Fruit fly (Drosophila melanogaster) whole organism, wandering third instar larva: ENCODE results near the gene CG17328.

ENCODE experiments used
- Abd-B ChIP-seq: fragments of >200 bp; optimal IDR thresholded peaks from 2 replicates; lab custom pipeline; 2017; ENCODE audit warnings: missing biosample characterization, missing genetic modification characterization
- CG32264 ChIP-seq: fragments of 200-800 bp; sonication (Bioruptor generic); optimal IDR thresholded peaks from 2 replicates; lab custom pipeline; 2016; ENCODE audit warnings: missing biosample characterization, missing genetic modification characterization
- CG9705 ChIP-seq: fragments of 200-800 bp; sonication (Bioruptor generic); optimal IDR thresholded peaks from 2 replicates; lab custom pipeline; 2018; ENCODE audit warnings: missing biosample characterization, mild to moderate bottlenecking, missing genetic modification characterization
- CrebA ChIP-seq: fragments of 200-800 bp; sonication (Bioruptor generic); optimal IDR thresholded peaks from 2 replicates; lab custom pipeline; 2016; ENCODE audit warnings: missing biosample characterization, mild to moderate bottlenecking, missing genetic modification characterization, borderline replicate concordance
- Dfd ChIP-seq: fragments of >200 bp; optimal IDR thresholded peaks from 2 replicates; lab custom pipeline; 2017; ENCODE audit warnings: missing biosample characterization, missing genetic modification characterization
- Dif ChIP-seq: fragments of 200-275, 200-300 bp; sonication (Bioruptor generic); optimal IDR thresholded peaks from 2 replicates; lab custom pipeline; 2018; ENCODE audit warnings: missing biosample characterization, missing genetic modification characterization; ENCODE audit not compliant: partially characterized antibody
- HLH106 ChIP-seq: fragments of 200-800 bp; optimal IDR thresholded peaks from 3 replicates; lab custom pipeline; 2019; ENCODE audit warnings: missing biosample characterization, mild to moderate bottlenecking, missing genetic modification characterization, moderate library complexity
- Hnf4 ChIP-seq: fragments of 200-800 bp; sonication (Bioruptor generic); optimal IDR thresholded peaks from 2 replicates; lab custom pipeline; 2016; ENCODE audit warnings: missing biosample characterization, mild to moderate bottlenecking, missing genetic modification characterization
- Hr78 ChIP-seq: fragments of >200 bp; optimal IDR thresholded peaks from 2 replicates; lab custom pipeline; 2017; ENCODE audit warnings: missing biosample characterization, missing genetic modification characterization
- Hr83 ChIP-seq: fragments of 200-300 bp; sonication (Bioruptor generic); optimal IDR thresholded peaks from 2 replicates; lab custom pipeline; 2016; ENCODE audit warnings: missing biosample characterization, mild to moderate bottlenecking, missing genetic modification characterization, moderate library complexity; ENCODE audit not compliant: poor library complexity, severe bottlenecking
- Jra ChIP-seq: sonication (Bioruptor generic); optimal IDR thresholded peaks from 2 replicates; lab custom pipeline; 2016; ENCODE audit warnings: missing biosample characterization, missing genetic modification characterization
- Mio ChIP-seq: sonication (Bioruptor generic); optimal IDR thresholded peaks from 2 replicates; lab custom pipeline; 2016; ENCODE audit warnings: missing biosample characterization, missing genetic modification characterization
- Myc ChIP-seq: fragments of >200 bp; optimal IDR thresholded peaks from 2 replicates; lab custom pipeline; 2017
- N ChIP-seq: fragments of >200 bp; optimal IDR thresholded peaks from 2 replicates; lab custom pipeline; 2018; ENCODE audit warnings: missing biosample characterization, missing external identifiers, missing genetic modification characterization
- OdsH ChIP-seq: fragments of 200-800 bp; sonication (Bioruptor generic); optimal IDR thresholded peaks from 2 replicates; lab custom pipeline; 2016; ENCODE audit warnings: missing biosample characterization, mild to moderate bottlenecking, missing genetic modification characterization
- Rel ChIP-seq, 2 experiments: fragments of 200-800 bp; sonication (Bioruptor generic) in 1 of 2; optimal IDR thresholded peaks; 2 replicates in 1 of 2; 3 replicates in 1 of 2; lab custom pipeline; 2016 to 2019; ENCODE audit warnings: mild to moderate bottlenecking in 2 of 2, missing biosample characterization in 2 of 2, missing genetic modification characterization in 2 of 2, moderate library complexity in 1 of 2
- Sp1 ChIP-seq: fragments of 200-800 bp; sonication (Bioruptor generic); optimal IDR thresholded peaks from 3 replicates; lab custom pipeline; 2019; ENCODE audit warnings: missing biosample characterization, mild to moderate bottlenecking, missing genetic modification characterization, moderate library complexity
- Vsx2 ChIP-seq: fragments of 200-300, 225-300 bp; sonication (Bioruptor generic); optimal IDR thresholded peaks from 2 replicates; lab custom pipeline; 2018; ENCODE audit warnings: missing biosample characterization, missing genetic modification characterization; ENCODE audit not compliant: partially characterized antibody
- br ChIP-seq: fragments of 200-800 bp; sonication (Bioruptor generic); optimal IDR thresholded peaks from 2 replicates; lab custom pipeline; 2016; ENCODE audit warnings: missing biosample characterization, missing genetic modification characterization
- brk ChIP-seq: fragments of 200-800 bp; sonication (Bioruptor generic); optimal IDR thresholded peaks from 2 replicates; lab custom pipeline; 2016; ENCODE audit warnings: missing biosample characterization, mild to moderate bottlenecking, missing genetic modification characterization
- dl ChIP-seq, 2 experiments: fragments of 175-275, 200-275 bp in 1 of 2; fragments of 200-275 bp in 1 of 2; sonication (Bioruptor generic); optimal IDR thresholded peaks; lab custom pipeline; 2018; ENCODE audit warnings: mild to moderate bottlenecking in 2 of 2, missing biosample characterization in 2 of 2, missing genetic modification characterization in 2 of 2, moderate library complexity in 2 of 2; ENCODE audit not compliant: partially characterized antibody in 2 of 2, insufficient read depth in 1 of 2
- dmrt93B ChIP-seq: fragments of 200-800 bp; sonication (Bioruptor generic); optimal IDR thresholded peaks from 2 replicates; lab custom pipeline; 2018; ENCODE audit warnings: missing biosample characterization, mild to moderate bottlenecking, missing genetic modification characterization
- dsf ChIP-seq: sonication (Bioruptor generic); optimal IDR thresholded peaks from 2 replicates; lab custom pipeline; 2016; ENCODE audit warnings: missing biosample characterization, missing genetic modification characterization, borderline replicate concordance
- ey ChIP-seq: fragments of 200-800 bp; sonication (Bioruptor generic); optimal IDR thresholded peaks from 2 replicates; lab custom pipeline; 2016; ENCODE audit warnings: missing biosample characterization, missing genetic modification characterization
- foxo ChIP-seq, 2 experiments: fragments of 200-800 bp; sonication (Bioruptor generic); optimal IDR thresholded peaks; 2 replicates in 1 of 2; 3 replicates in 1 of 2; lab custom pipeline; 2016 to 2017; ENCODE audit warnings: missing biosample characterization in 2 of 2, missing genetic modification characterization in 2 of 2
- fru ChIP-seq: fragments of 200-800 bp; sonication (Bioruptor generic); optimal IDR thresholded peaks from 3 replicates; lab custom pipeline; 2016; ENCODE audit warnings: missing biosample characterization, mild to moderate bottlenecking, missing genetic modification characterization
- h ChIP-seq: fragments of 200-800 bp; sonication (Bioruptor generic); optimal IDR thresholded peaks from 3 replicates; lab custom pipeline; 2016; ENCODE audit warnings: missing biosample characterization, mild to moderate bottlenecking, missing genetic modification characterization
- jim ChIP-seq: fragments of 175-275, 200-325 bp; sonication (Bioruptor generic); optimal IDR thresholded peaks from 2 replicates; lab custom pipeline; 2016; ENCODE audit warnings: missing biosample characterization, mild to moderate bottlenecking, missing genetic modification characterization
- lola ChIP-seq: fragments of >200 bp; optimal IDR thresholded peaks from 2 replicates; lab custom pipeline; 2017; ENCODE audit warnings: missing biosample characterization, missing genetic modification characterization
- pan ChIP-seq: fragments of >200 bp; optimal IDR thresholded peaks from 2 replicates; lab custom pipeline; 2017
- psq ChIP-seq: fragments of 200-800 bp; sonication (Bioruptor generic); optimal IDR thresholded peaks from 3 replicates; lab custom pipeline; 2017; ENCODE audit warnings: missing biosample characterization, mild to moderate bottlenecking, missing genetic modification characterization, moderate library complexity
- sage ChIP-seq: fragments of 200-800 bp; sonication (Bioruptor generic); optimal IDR thresholded peaks from 2 replicates; lab custom pipeline; 2016; ENCODE audit warnings: missing biosample characterization, mild to moderate bottlenecking, missing genetic modification characterization
- sv ChIP-seq: fragments of 200-800 bp; sonication (Bioruptor generic); optimal IDR thresholded peaks from 3 replicates; lab custom pipeline; 2016; ENCODE audit warnings: missing biosample characterization, missing genetic modification characterization
- tai ChIP-seq: sonication (Bioruptor generic); optimal IDR thresholded peaks from 2 replicates; lab custom pipeline; 2016; ENCODE audit warnings: missing biosample characterization, missing genetic modification characterization
- usp ChIP-seq: fragments of >200 bp; optimal IDR thresholded peaks from 2 replicates; lab custom pipeline; 2017; ENCODE audit warnings: missing biosample characterization, missing genetic modification characterization
- woc ChIP-seq: sonication (Bioruptor generic); optimal IDR thresholded peaks from 2 replicates; lab custom pipeline; 2016; ENCODE audit warnings: missing biosample characterization, mild to moderate bottlenecking, missing genetic modification characterization

Gene CG17328

dm6 chr2L:16317777-16318610, 18.3 kb downstream of the CG17328 start (continued):
- TF ChIP-seq Abd-B (no peak), dl (GFP tag; optimal IDR thresholded peaks at IDR 0.05; lab: Kevin White, UChicago; ENCODE audit: insufficient read depth in 1 of 2, partially characterized antibody in 2 of 2) (no peak), ey (GFP tag; lab: Kevin White, UChicago) (no peak), CG32264 (no peak)

DNA sequence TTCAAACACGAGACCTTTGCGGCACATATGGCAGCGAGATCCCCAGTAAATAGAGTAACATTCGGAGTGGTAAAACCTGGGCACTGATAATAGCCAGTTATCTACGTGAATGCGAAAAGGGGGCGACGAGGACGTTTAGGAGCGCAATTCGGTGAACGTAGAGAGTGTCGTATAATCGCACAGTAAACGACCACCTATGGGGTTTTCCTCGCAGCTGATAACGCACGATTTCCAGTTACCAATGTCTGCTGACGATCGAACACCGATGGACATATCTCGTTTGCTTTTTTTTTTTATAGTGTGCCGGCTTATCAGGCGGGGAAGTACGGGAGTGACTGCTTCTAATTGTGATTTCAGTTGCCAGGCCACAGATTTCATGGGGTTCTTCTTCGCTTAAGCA, 20.0 kb downstream of the CG17328 start:
- TF ChIP-seq Mio (GFP tag; lab: Kevin White, UChicago): no peak
- TF ChIP-seq ey (GFP tag; lab: Kevin White, UChicago): no peak
- TF ChIP-seq psq (GFP tag; lab: Kevin White, UChicago): no peak
- no peak for TF ChIP-seq br
- peak; percentile 93 for TF ChIP-seq fru (GFP tag; lab: Kevin White, UChicago)
- TF ChIP-seq Dfd (GFP tag; lab: Kevin White, UChicago): no peak
- peak; percentile 11 for TF ChIP-seq h (GFP tag; lab: Kevin White, UChicago)
- TF ChIP-seq Abd-B: no peak
- TF ChIP-seq Vsx2 (GFP tag; lab: Kevin White, UChicago): no peak
- TF ChIP-seq sage (GFP tag; lab: Kevin White, UChicago): no peak
- no peak for TF ChIP-seq usp (GFP tag; lab: Kevin White, UChicago)
- TF ChIP-seq Jra (GFP tag; lab: Kevin White, UChicago): no peak
- TF ChIP-seq Myc (lab: Kevin White, UChicago): no peak
- TF ChIP-seq Hr78: no peak
- TF ChIP-seq dl (GFP tag; optimal IDR thresholded peaks at IDR 0.05; lab: Kevin White, UChicago; ENCODE audit: insufficient read depth in 1 of 2, partially characterized antibody in 2 of 2): peak in 1 of 2 experiments; percentile 80
- TF ChIP-seq dmrt93B: no peak
- TF ChIP-seq pan: no peak
- TF ChIP-seq brk (GFP tag; lab: Kevin White, UChicago): no peak
- no peak for TF ChIP-seq Sp1 (GFP tag; lab: Kevin White, UChicago)
- no peak for TF ChIP-seq HLH106 (tag; lab: Kevin White, UChicago)
- TF ChIP-seq OdsH (GFP tag; lab: Kevin White, UChicago): no peak
- TF ChIP-seq Hr83 (GFP tag; lab: Kevin White, UChicago): peak; percentile 16
- TF ChIP-seq jim (GFP tag; lab: Kevin White, UChicago): no peak
- TF ChIP-seq CrebA (GFP tag; lab: Kevin White, UChicago): no peak
- TF ChIP-seq Hnf4 (GFP tag; lab: Kevin White, UChicago): no peak
- TF ChIP-seq lola: no peak
- no peak for TF ChIP-seq Dif (GFP tag; lab: Kevin White, UChicago)
- TF ChIP-seq tai (GFP tag; lab: Kevin White, UChicago): no peak
- TF ChIP-seq foxo (GFP tag; optimal IDR thresholded peaks at IDR 0.05; lab: Kevin White, UChicago): no peak
- no peak for TF ChIP-seq Rel (GFP tag; optimal IDR thresholded peaks at IDR 0.05; lab: Kevin White, UChicago)
- peak; percentile 99 for TF ChIP-seq Rel (tag; optimal IDR thresholded peaks at IDR 0.05; lab: Kevin White, UChicago)
- no peak for TF ChIP-seq CG9705
- TF ChIP-seq sv (GFP tag; lab: Kevin White, UChicago): no peak

- TF ChIP-seq dsf (GFP tag; lab: Kevin White, UChicago) (no peak), Sp1 (GFP tag; lab: Kevin White, UChicago) (no peak), lola (no peak), Vsx2 (GFP tag; lab: Kevin White, UChicago) (no peak)
These were observed 20.7 kb downstream of the CG17328 start for dm6 chr2L:16320428-16320827.

dm6 chr2L:16321209-16321608, 21.5 kb downstream of the CG17328 start:
- TF ChIP-seq CrebA (GFP tag; lab: Kevin White, UChicago): no peak
- TF ChIP-seq N: no peak
- no peak for TF ChIP-seq Dfd (GFP tag; lab: Kevin White, UChicago)
- no peak for TF ChIP-seq Sp1 (GFP tag; lab: Kevin White, UChicago)
- TF ChIP-seq brk (GFP tag; lab: Kevin White, UChicago): no peak
- TF ChIP-seq woc (GFP tag; lab: Kevin White, UChicago): no peak
- TF ChIP-seq usp (GFP tag; lab: Kevin White, UChicago): no peak
- TF ChIP-seq Abd-B: no peak
- TF ChIP-seq Hr78: no peak
- TF ChIP-seq lola: no peak
- TF ChIP-seq Vsx2 (GFP tag; lab: Kevin White, UChicago): no peak
- TF ChIP-seq Dif (GFP tag; lab: Kevin White, UChicago): no peak
- no peak for TF ChIP-seq sv (GFP tag; lab: Kevin White, UChicago)
- no peak for TF ChIP-seq HLH106 (tag; lab: Kevin White, UChicago)
- TF ChIP-seq foxo (GFP tag; optimal IDR thresholded peaks at IDR 0.05; lab: Kevin White, UChicago): no peak
